Fruit fly (Drosophila melanogaster) whole organism, embryonic: ENCODE data around the gene Tcs6.

Source experiments
- BEAF-32 ChIP-seq: fragments of 200-800 bp; sonication (Bioruptor generic); optimal IDR thresholded peaks from 3 replicates; lab custom pipeline; 2017; ENCODE audit warnings: missing biosample characterization, missing genetic modification characterization, mild to moderate bottlenecking, moderate library complexity, missing genetic modification reagents
- CG12071 ChIP-seq: fragments of 200-800 bp; sonication (Bioruptor generic); optimal IDR thresholded peaks from 3 replicates; lab custom pipeline; 2018; ENCODE audit warnings: missing biosample characterization, mild to moderate bottlenecking, missing genetic modification characterization
- CG12299 ChIP-seq: fragments of 200-800 bp; sonication (Bioruptor generic); optimal IDR thresholded peaks from 2 replicates; lab custom pipeline; 2018; ENCODE audit warnings: missing biosample characterization, mild to moderate bottlenecking, missing genetic modification characterization
- CG13624 ChIP-seq: fragments of 200-800 bp; sonication (Bioruptor generic); optimal IDR thresholded peaks from 2 replicates; lab custom pipeline; 2016; ENCODE audit warnings: missing biosample characterization, missing genetic modification characterization
- CG13894 ChIP-seq: fragments of 200-800 bp; sonication (Bioruptor generic); optimal IDR thresholded peaks from 3 replicates; lab custom pipeline; 2018; ENCODE audit warnings: missing biosample characterization, mild to moderate bottlenecking, missing genetic modification characterization, moderate library complexity
- CG15696 ChIP-seq: fragments of 200-800 bp; sonication (Bioruptor generic); optimal IDR thresholded peaks from 2 replicates; lab custom pipeline; 2019; ENCODE audit warnings: missing biosample characterization, mild to moderate bottlenecking, missing genetic modification characterization, moderate library complexity
- CG17359 ChIP-seq: fragments of 200-800 bp; sonication (Bioruptor generic); optimal IDR thresholded peaks from 3 replicates; lab custom pipeline; 2018; ENCODE audit warnings: missing biosample characterization, mild to moderate bottlenecking, missing genetic modification characterization, moderate library complexity
- CG18599 ChIP-seq: fragments of 200-800 bp; sonication (Bioruptor generic); optimal IDR thresholded peaks from 3 replicates; lab custom pipeline; 2017; ENCODE audit warnings: missing biosample characterization, missing genetic modification characterization, mild to moderate bottlenecking, moderate library complexity, missing genetic modification reagents
- CG31365 ChIP-seq: fragments of 200-800 bp; sonication (Bioruptor generic); optimal IDR thresholded peaks from 2 replicates; lab custom pipeline; 2018; ENCODE audit warnings: missing biosample characterization, mild to moderate bottlenecking, missing genetic modification characterization
- CG3163 ChIP-seq: fragments of 200-800 bp; sonication (Bioruptor generic); optimal IDR thresholded peaks from 3 replicates; lab custom pipeline; 2016; ENCODE audit warnings: missing biosample characterization, missing genetic modification characterization
- CG3281 ChIP-seq: fragments of 200-800 bp; sonication (Bioruptor generic); optimal IDR thresholded peaks from 3 replicates; lab custom pipeline; 2017; ENCODE audit warnings: missing biosample characterization, mild to moderate bottlenecking, missing genetic modification characterization
- CG3407 ChIP-seq: fragments of 200-800 bp; sonication (Bioruptor generic); optimal IDR thresholded peaks from 2 replicates; lab custom pipeline; 2018; ENCODE audit warnings: missing biosample characterization, mild to moderate bottlenecking, missing genetic modification characterization
- CG42726 ChIP-seq: fragments of 200-800 bp; sonication (Bioruptor generic); IDR thresholded peaks from 2 replicates; pipeline ENCODE4 v1.3.6; 2022; ENCODE audit warnings: missing biosample characterization, missing genetic modification characterization; ENCODE audit not compliant: partially characterized antibody
- CG4328 ChIP-seq: fragments of 200-800 bp; sonication (Bioruptor generic); optimal IDR thresholded peaks from 3 replicates; lab custom pipeline; 2017; ENCODE audit warnings: missing biosample characterization, missing genetic modification reagents, missing genetic modification characterization
- CG43689 ChIP-seq: fragments of 200-800 bp; sonication (Bioruptor generic); IDR thresholded peaks from 2 replicates; pipeline ENCODE4 v1.3.6; 2022; ENCODE audit warnings: missing biosample characterization, missing genetic modification characterization
- CG6175 ChIP-seq: fragments of 200-800 bp; sonication (Bioruptor generic); IDR thresholded peaks from 3 replicates; pipeline ENCODE4 v1.3.6; 2022; ENCODE audit warnings: missing biosample characterization, missing genetic modification characterization
- CG6813 ChIP-seq: fragments of 200-800 bp; sonication (Bioruptor generic); optimal IDR thresholded peaks from 2 replicates; lab custom pipeline; 2017; ENCODE audit warnings: missing biosample characterization, missing genetic modification characterization, mild to moderate bottlenecking, moderate library complexity, missing genetic modification reagents
- CG8359 ChIP-seq: fragments of 200-800 bp; sonication (Bioruptor generic); optimal IDR thresholded peaks from 2 replicates; lab custom pipeline; 2017; ENCODE audit warnings: missing biosample characterization, mild to moderate bottlenecking, missing genetic modification characterization, borderline replicate concordance
- CG9215 ChIP-seq: fragments of 200-800 bp; sonication (Bioruptor generic); IDR thresholded peaks from 2 replicates; pipeline ENCODE4 v1.3.6; 2022; ENCODE audit warnings: missing biosample characterization, missing genetic modification characterization
- CG9817 ChIP-seq: fragments of 200-800 bp; sonication (Bioruptor generic); optimal IDR thresholded peaks from 2 replicates; lab custom pipeline; 2018; ENCODE audit warnings: missing biosample characterization, mild to moderate bottlenecking, missing genetic modification characterization, moderate library complexity
- CoRest ChIP-seq: fragments of 200-800 bp; sonication (Bioruptor generic); optimal IDR thresholded peaks from 3 replicates; lab custom pipeline; 2018; ENCODE audit warnings: missing biosample characterization, mild to moderate bottlenecking, missing genetic modification characterization, moderate library complexity
- Deaf1 ChIP-seq: fragments of 200-800 bp; optimal IDR thresholded peaks from 3 replicates; lab custom pipeline; 2019; ENCODE audit warnings: missing biosample characterization, mild to moderate bottlenecking, missing genetic modification characterization, moderate library complexity
- Dref ChIP-seq: fragments of 200-800 bp; sonication (Bioruptor generic); IDR thresholded peaks from 2 replicates; pipeline ENCODE4 v1.3.6; 2022; ENCODE audit warnings: missing biosample characterization, missing genetic modification characterization
- HLHmδ ChIP-seq: fragments of 200-800 bp; sonication (Bioruptor generic); optimal IDR thresholded peaks from 2 replicates; lab custom pipeline; 2018; ENCODE audit warnings: missing biosample characterization, mild to moderate bottlenecking, missing genetic modification characterization, moderate library complexity
- Hey ChIP-seq: fragments of 200-800 bp; sonication (Bioruptor generic); optimal IDR thresholded peaks from 3 replicates; lab custom pipeline; 2018; ENCODE audit warnings: missing biosample characterization, mild to moderate bottlenecking, missing genetic modification characterization
- Hr78 ChIP-seq, 2 experiments: fragments of 200-800 bp in 1 of 2; fragments of >200 bp in 1 of 2; sonication (Bioruptor generic) in 1 of 2; optimal IDR thresholded peaks; 2 replicates each; lab custom pipeline; 2017 to 2019; ENCODE audit warnings: missing biosample characterization in 2 of 2, missing genetic modification characterization in 2 of 2, mild to moderate bottlenecking in 1 of 2, moderate library complexity in 1 of 2
- Hsf ChIP-seq: fragments of 200-800 bp; sonication (Bioruptor generic); optimal IDR thresholded peaks from 3 replicates; lab custom pipeline; 2016; ENCODE audit warnings: missing biosample characterization, missing genetic modification characterization
- Jarid2 ChIP-seq: fragments of 200-800 bp; sonication (Bioruptor generic); optimal IDR thresholded peaks from 3 replicates; lab custom pipeline; 2017; ENCODE audit warnings: mild to moderate bottlenecking, missing biosample characterization, missing genetic modification reagents, missing genetic modification characterization
- Stat92E ChIP-seq, 3 experiments: fragments of >200 bp in 2 of 3; fragments of 200-800 bp in 1 of 3; sonication (Bioruptor generic) in 1 of 3; optimal IDR thresholded peaks; 2 replicates each; lab custom pipeline; 2017 to 2019; ENCODE audit warnings: missing biosample characterization in 3 of 3, missing genetic modification characterization in 3 of 3, mild to moderate bottlenecking in 1 of 3, moderate library complexity in 1 of 3
- abd-A ChIP-seq: fragments of 200-800 bp; sonication (Bioruptor generic); optimal IDR thresholded peaks from 3 replicates; lab custom pipeline; 2019; ENCODE audit warnings: missing biosample characterization, mild to moderate bottlenecking, missing genetic modification characterization, moderate library complexity
- bcd ChIP-seq: fragments of 200-800 bp; sonication (Bioruptor generic); optimal IDR thresholded peaks from 2 replicates; lab custom pipeline; 2017; ENCODE audit warnings: missing biosample characterization, mild to moderate bottlenecking, missing genetic modification characterization
- crc ChIP-seq: fragments of 200-800 bp; sonication (Bioruptor generic); optimal IDR thresholded peaks from 2 replicates; lab custom pipeline; 2016; ENCODE audit warnings: missing biosample characterization, missing genetic modification characterization
- croc ChIP-seq: fragments of 200-800 bp; sonication (Bioruptor generic); conservative IDR thresholded peaks from 3 replicates; pipeline ENCODE4 v1.3.6; 2022; ENCODE audit warnings: missing biosample characterization, missing genetic modification characterization
- crol ChIP-seq: fragments of 200-800 bp; sonication (Bioruptor generic); IDR thresholded peaks from 2 replicates; pipeline ENCODE4 v1.3.6; 2022; ENCODE audit warnings: missing biosample characterization, missing genetic modification characterization
- dm ChIP-seq: fragments of 200-800 bp; sonication (Bioruptor generic); optimal IDR thresholded peaks from 3 replicates; lab custom pipeline; 2016; ENCODE audit warnings: missing biosample characterization, missing genetic modification characterization
- h ChIP-seq: fragments of >200 bp; optimal IDR thresholded peaks from 2 replicates; lab custom pipeline; 2017
- lola ChIP-seq, 3 experiments: fragments of >200 bp in 2 of 3; fragments of 200-800 bp in 1 of 3; sonication (Bioruptor generic) in 1 of 3; optimal IDR thresholded peaks; 2 replicates each; lab custom pipeline; 2017 to 2019; ENCODE audit warnings: missing biosample characterization in 3 of 3, missing genetic modification characterization in 3 of 3, mild to moderate bottlenecking in 1 of 3, moderate library complexity in 1 of 3
- mirr ChIP-seq: fragments of 200-800 bp; sonication (Bioruptor generic); optimal IDR thresholded peaks from 3 replicates; lab custom pipeline; 2018; ENCODE audit warnings: missing biosample characterization, mild to moderate bottlenecking, missing genetic modification characterization
- nmo ChIP-seq: fragments of 200-800 bp; sonication (Bioruptor generic); optimal IDR thresholded peaks from 2 replicates; lab custom pipeline; 2018; ENCODE audit warnings: missing biosample characterization, mild to moderate bottlenecking, missing genetic modification characterization, moderate library complexity
- nom ChIP-seq: fragments of 200-800 bp; sonication (Bioruptor generic); optimal IDR thresholded peaks from 2 replicates; lab custom pipeline; 2017; ENCODE audit warnings: missing biosample characterization, missing genetic modification characterization, mild to moderate bottlenecking, moderate library complexity, missing genetic modification reagents
- onecut ChIP-seq: fragments of 200-800 bp; sonication (Bioruptor generic); IDR thresholded peaks from 2 replicates; pipeline ENCODE4 v1.3.6; 2022; ENCODE audit warnings: missing biosample characterization, missing genetic modification characterization
- phol ChIP-seq: fragments of 200-800 bp; sonication (Bioruptor generic); optimal IDR thresholded peaks from 3 replicates; lab custom pipeline; 2018; ENCODE audit warnings: missing biosample characterization, mild to moderate bottlenecking, missing genetic modification characterization, moderate library complexity
- rib ChIP-seq: fragments of 200-800 bp; sonication (Bioruptor generic); IDR thresholded peaks from 2 replicates; pipeline ENCODE4 v1.3.6; 2022; ENCODE audit warnings: missing biosample characterization, missing genetic modification characterization
- run ChIP-seq: fragments of 200-800 bp; sonication (Bioruptor generic); optimal IDR thresholded peaks from 3 replicates; lab custom pipeline; 2018; ENCODE audit warnings: missing biosample characterization, mild to moderate bottlenecking, missing genetic modification characterization
- sima ChIP-seq: fragments of 200-800 bp; sonication (Bioruptor generic); optimal IDR thresholded peaks from 2 replicates; lab custom pipeline; 2016; ENCODE audit warnings: missing biosample characterization, missing genetic modification characterization
- sna ChIP-seq: fragments of 200-800 bp; sonication (Bioruptor generic); IDR thresholded peaks from 2 replicates; pipeline ENCODE4 v1.3.6; 2022; ENCODE audit warnings: missing biosample characterization, missing genetic modification characterization; ENCODE audit not compliant: partially characterized antibody
- ttk ChIP-seq: fragments of 200-800 bp; sonication (Bioruptor generic); IDR thresholded peaks from 2 replicates; pipeline ENCODE4 v2.1.2; 2022; ENCODE audit warnings: missing biosample characterization, missing genetic modification characterization
- tup ChIP-seq: fragments of 200-800 bp; sonication (Bioruptor generic); optimal IDR thresholded peaks from 2 replicates; lab custom pipeline; 2016; ENCODE audit warnings: missing biosample characterization, mild to moderate bottlenecking, missing genetic modification characterization, moderate library complexity
- twi ChIP-seq: fragments of 200-800 bp; optimal IDR thresholded peaks from 2 replicates; lab custom pipeline; 2019; ENCODE audit warnings: missing biosample characterization, mild to moderate bottlenecking, missing genetic modification characterization, moderate library complexity

The Tcs6 gene

DNA sequence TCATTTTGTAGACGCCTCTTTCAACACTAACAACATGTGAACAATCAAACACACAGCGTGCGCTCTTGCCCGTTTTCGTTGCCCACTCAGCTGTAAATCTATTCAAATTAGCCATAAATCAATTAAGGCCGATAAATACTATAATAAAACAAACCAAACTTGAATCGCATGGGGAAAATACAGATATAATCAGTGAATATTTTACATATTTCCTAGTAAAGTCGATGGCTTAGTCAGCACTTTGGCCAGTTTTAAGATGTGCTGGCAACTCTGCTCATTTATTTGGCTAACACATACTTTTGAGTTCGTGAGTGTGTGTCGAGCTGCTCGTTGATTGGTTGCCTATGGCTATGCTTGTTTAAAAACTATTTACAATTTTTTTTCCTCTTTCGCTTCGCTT, 41.2 kb upstream of the Tcs6 start (continued):
- TF ChIP-seq lola (GFP tag; optimal IDR thresholded peaks at IDR 0.05; lab: Kevin White, UChicago) = no peak
- TF ChIP-seq crc = peak; percentile 1
- TF ChIP-seq CG13624 (GFP tag; lab: Kevin White, UChicago) = peak; percentile 5
- no peak for TF ChIP-seq CG15696
- TF ChIP-seq Hsf (GFP tag; lab: Kevin White, UChicago) = peak; percentile 35
- no peak for TF ChIP-seq CG31365 (tag; lab: Kevin White, UChicago)
- no peak for TF ChIP-seq h (lab: Kevin White, UChicago)
- no peak for TF ChIP-seq sna
- no peak for TF ChIP-seq Stat92E (GFP tag; optimal IDR thresholded peaks at IDR 0.05; lab: Kevin White, UChicago)
- peak; percentile 46 for TF ChIP-seq CG12071 (GFP tag; lab: Kevin White, UChicago)
- TF ChIP-seq Jarid2 = no peak
- TF ChIP-seq CG3163 = no peak
- TF ChIP-seq Hey = no peak
- no peak for TF ChIP-seq sima (GFP tag; lab: Kevin White, UChicago)
- TF ChIP-seq abd-A (tag; lab: Kevin White, UChicago) = no peak
- TF ChIP-seq HLHmδ = no peak
- no peak for TF ChIP-seq bcd
- no peak for TF ChIP-seq Deaf1 (tag; lab: Kevin White, UChicago)
- TF ChIP-seq ttk (GFP tag; lab: Robert Waterston, UW) = no peak
- no peak for TF ChIP-seq crol (GFP tag; lab: Robert Waterston, UW)
- no peak for TF ChIP-seq CG43689 (GFP tag; lab: Robert Waterston, UW)
- TF ChIP-seq nom (GFP tag; lab: Kevin White, UChicago) = no peak
- TF ChIP-seq tup (GFP tag; lab: Kevin White, UChicago) = no peak
- TF ChIP-seq CG13894 = no peak
- no peak for TF ChIP-seq CG6175 (GFP tag; lab: Robert Waterston, UW)
- TF ChIP-seq CG8359 (GFP tag; lab: Kevin White, UChicago) = no peak
- peak; percentile 41 for TF ChIP-seq mirr (GFP tag; lab: Kevin White, UChicago)
- no peak for TF ChIP-seq CG17359 (tag; lab: Kevin White, UChicago)
- TF ChIP-seq onecut (GFP tag; lab: Robert Waterston, UW) = no peak
- TF ChIP-seq croc (GFP tag; lab: Robert Waterston, UW) = no peak
- no peak for TF ChIP-seq CG6813 (GFP tag; lab: Kevin White, UChicago)
- TF ChIP-seq CG42726 = no peak
- TF ChIP-seq, all 482 proteins: peak for 55

DNA sequence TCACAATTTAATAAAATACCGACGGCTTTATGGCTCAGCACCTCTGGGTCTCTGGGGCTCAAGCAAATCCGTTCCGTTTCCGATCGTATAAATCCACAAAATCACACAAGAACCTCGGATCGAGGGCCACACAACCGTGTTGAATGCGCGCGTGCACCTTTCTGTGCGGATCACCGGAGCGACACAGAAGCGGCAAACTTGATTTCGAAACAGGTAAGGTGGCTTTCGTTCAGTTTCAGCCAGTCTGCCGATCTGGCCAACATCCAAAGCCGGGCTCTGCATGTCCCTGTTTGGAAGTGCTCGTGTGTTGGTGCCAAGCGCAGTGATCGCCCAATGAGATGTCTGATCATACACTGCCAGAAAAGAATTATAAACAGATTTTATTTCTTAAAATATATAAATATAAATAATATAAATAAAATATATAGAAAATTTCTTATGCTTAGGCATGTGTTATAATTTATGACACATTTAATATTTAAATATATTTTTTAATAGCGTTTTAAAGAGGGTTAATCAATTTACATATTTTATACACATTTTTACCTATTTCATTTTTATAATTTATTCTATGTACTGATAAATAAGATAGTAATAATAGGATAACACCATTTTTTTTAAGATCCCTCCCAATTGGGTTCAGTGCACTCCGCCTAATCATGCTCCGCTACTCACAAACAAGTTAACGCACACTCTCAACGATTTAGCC, 40.6 kb upstream of the Tcs6 start, which contains the start of gene dysf:
dysf (minus strand) TSS at position 210 of the 709 bp plus-strand sequence.
- TF ChIP-seq Dref (GFP tag; lab: Robert Waterston, UW) (no peak), phol (tag; lab: Kevin White, UChicago) (peak; percentile 83), nmo (GFP tag; lab: Kevin White, UChicago) (peak; percentile 85), CG3407 (GFP tag; lab: Kevin White, UChicago) (no peak), CoRest (tag; lab: Kevin White, UChicago) (peak; percentile 89), BEAF-32 (GFP tag; lab: Kevin White, UChicago) (no peak), run (tag; lab: Kevin White, UChicago) (no peak), dm (GFP tag; lab: Kevin White, UChicago) (no peak), CG18599 (GFP tag; lab: Kevin White, UChicago) (peak; percentile 58), Hr78 (GFP tag; optimal IDR thresholded peaks at IDR 0.05; lab: Kevin White, UChicago) (peak in 1 of 2 experiments; percentile 32), rib (GFP tag; lab: Robert Waterston, UW) (no peak), twi (tag; lab: Kevin White, UChicago) (peak; percentile 73), CG3163 (no peak), CG12299 (tag; lab: Kevin White, UChicago) (no peak), CG42726 (no peak), CG9215 (GFP tag; lab: Robert Waterston, UW) (no peak; the same call in 1 of the 2 replicates), CG3281 (GFP tag; lab: Kevin White, UChicago) (peak; percentile 52), CG4328 (GFP tag; lab: Kevin White, UChicago) (peak; percentile 52), CG9817 (tag; lab: Kevin White, UChicago) (no peak)
